Worm (Caenorhabditis elegans) whole organism, L2 larva: ENCODE measurements around the gene sra-31.
A peak's percentile ranks its signal among the peaks of the same experiment; 100 is the strongest.

Experiments
- C34F6.9 ChIP-seq: fragments of 150-350 bp; optimal IDR thresholded peaks from 2 replicates; lab custom pipeline; 2014; ENCODE audit warnings: missing biosample characterization, missing genetic modification characterization
- F13H6.1 ChIP-seq: sonication (generic microtip); optimal IDR thresholded peaks from 2 replicates; lab custom pipeline; 2016; ENCODE audit warnings: missing genetic modification characterization, missing compliant biosample characterization
- R02D3.7 ChIP-seq: fragments of 150-350 bp; optimal IDR thresholded peaks from 2 replicates; lab custom pipeline; 2014; ENCODE audit warnings: missing biosample characterization, missing genetic modification characterization
- ZK546.5 ChIP-seq: sonication (generic microtip); optimal IDR thresholded peaks from 2 replicates; lab custom pipeline; 2017; ENCODE audit warnings: missing biosample characterization, missing genetic modification characterization
- alr-1 ChIP-seq: fragments of 150-350 bp; optimal IDR thresholded peaks from 2 replicates; lab custom pipeline; 2014; ENCODE audit warnings: missing biosample characterization, missing genetic modification characterization
- aly-2 ChIP-seq: fragments of 150-350 bp; optimal IDR thresholded peaks from 2 replicates; lab custom pipeline; 2014; ENCODE audit warnings: missing biosample characterization, missing genetic modification characterization
- ama-1 ChIP-seq: fragments of 150-350 bp; optimal IDR thresholded peaks from 2 replicates; lab custom pipeline; 2018; ENCODE audit warnings: inconsistent platforms
- blmp-1 ChIP-seq: sonication (generic microtip); optimal IDR thresholded peaks from 2 replicates; lab custom pipeline; 2017; ENCODE audit warnings: missing genetic modification characterization, mild to moderate bottlenecking, missing compliant biosample characterization, antibody characterized with exemption, moderate library complexity; ENCODE audit not compliant: insufficient read depth
- ceh-16 ChIP-seq: fragments of 150-350 bp; optimal IDR thresholded peaks from 2 replicates; lab custom pipeline; 2014; ENCODE audit warnings: missing biosample characterization, missing genetic modification characterization
- ceh-82 ChIP-seq: fragments of 150-350 bp; optimal IDR thresholded peaks from 2 replicates; lab custom pipeline; 2014; ENCODE audit warnings: missing biosample characterization, missing genetic modification characterization
- crh-2 ChIP-seq: sonication (generic microtip); optimal IDR thresholded peaks from 2 replicates; lab custom pipeline; 2017; ENCODE audit warnings: missing biosample characterization, missing genetic modification characterization
- dmd-4 ChIP-seq: sonication (generic microtip); optimal IDR thresholded peaks from 2 replicates; lab custom pipeline; 2017; ENCODE audit warnings: missing biosample characterization, missing genetic modification characterization
- elt-1 ChIP-seq: fragments of 150-350 bp; optimal IDR thresholded peaks from 2 replicates; lab custom pipeline; 2014; ENCODE audit warnings: missing biosample characterization, missing genetic modification characterization
- elt-3 ChIP-seq: sonication (generic microtip); optimal IDR thresholded peaks from 2 replicates; lab custom pipeline; 2017; ENCODE audit warnings: missing biosample characterization, missing genetic modification characterization
- fos-1 ChIP-seq: fragments of 150-350 bp; optimal IDR thresholded peaks from 2 replicates; lab custom pipeline; 2014; ENCODE audit warnings: missing biosample characterization, missing genetic modification characterization
- gmeb-1 ChIP-seq: fragments of 150-350 bp; optimal IDR thresholded peaks from 2 replicates; lab custom pipeline; 2014; ENCODE audit warnings: missing biosample characterization, missing genetic modification characterization
- lin-11 ChIP-seq: fragments of 150-350 bp; sonication (generic microtip); optimal IDR thresholded peaks from 2 replicates; lab custom pipeline; 2014; ENCODE audit warnings: missing biosample characterization, missing genetic modification characterization, inconsistent platforms, mixed read lengths
- lin-13 ChIP-seq: fragments of 150-350 bp; optimal IDR thresholded peaks from 2 replicates; lab custom pipeline; 2014; ENCODE audit warnings: missing biosample characterization, missing genetic modification reagents, missing genetic modification characterization
- lin-39 ChIP-seq: fragments of 150-350 bp; optimal IDR thresholded peaks from 2 replicates; lab custom pipeline; 2014; ENCODE audit warnings: missing biosample characterization, missing genetic modification reagents, missing genetic modification characterization
- lsy-2 ChIP-seq, 2 experiments: fragments of 150-350 bp in 1 of 2; sonication (generic microtip) in 1 of 2; optimal IDR thresholded peaks; 2 replicates each; lab custom pipeline; 2014 to 2017; ENCODE audit warnings: missing biosample characterization in 2 of 2, missing genetic modification characterization in 2 of 2
- mab-5 ChIP-seq: fragments of 150-350 bp; optimal IDR thresholded peaks from 2 replicates; lab custom pipeline; 2014; ENCODE audit warnings: missing biosample characterization, missing genetic modification characterization
- mbf-1 ChIP-seq: sonication (generic microtip); optimal IDR thresholded peaks from 2 replicates; lab custom pipeline; 2017; ENCODE audit warnings: missing biosample characterization, missing genetic modification characterization
- mdl-1 ChIP-seq, 2 experiments: fragments of 150-350 bp in 1 of 2; sonication (generic microtip) in 1 of 2; optimal IDR thresholded peaks; 2 replicates each; lab custom pipeline; 2017; ENCODE audit warnings: missing biosample characterization in 2 of 2, missing genetic modification characterization in 2 of 2
- nhr-10 ChIP-seq: sonication (generic microtip); optimal IDR thresholded peaks from 2 replicates; lab custom pipeline; 2017; ENCODE audit warnings: missing biosample characterization, missing genetic modification characterization
- nhr-11 ChIP-seq: fragments of 150-350 bp; optimal IDR thresholded peaks from 2 replicates; lab custom pipeline; 2014; ENCODE audit warnings: missing biosample characterization, missing genetic modification characterization
- nhr-12 ChIP-seq: fragments of 150-350 bp; optimal IDR thresholded peaks from 2 replicates; lab custom pipeline; 2014; ENCODE audit warnings: missing biosample characterization, missing genetic modification characterization
- nhr-129 ChIP-seq: fragments of 150-350 bp; optimal IDR thresholded peaks from 2 replicates; lab custom pipeline; 2014; ENCODE audit warnings: missing biosample characterization, missing genetic modification characterization
- nhr-21 ChIP-seq: fragments of 150-350 bp; optimal IDR thresholded peaks from 2 replicates; lab custom pipeline; 2014; ENCODE audit warnings: missing biosample characterization, missing genetic modification characterization
- nhr-23 ChIP-seq: fragments of 150-350 bp; optimal IDR thresholded peaks from 2 replicates; lab custom pipeline; 2014; ENCODE audit warnings: missing biosample characterization, missing genetic modification reagents, missing genetic modification characterization
- nhr-237 ChIP-seq: fragments of 150-350 bp; optimal IDR thresholded peaks from 2 replicates; lab custom pipeline; 2014; ENCODE audit warnings: missing biosample characterization, missing genetic modification characterization
- nhr-6 ChIP-seq: fragments of 150-350 bp; optimal IDR thresholded peaks from 2 replicates; lab custom pipeline; 2014; ENCODE audit warnings: missing biosample characterization, missing genetic modification characterization
- nhr-77 ChIP-seq: fragments of 150-350 bp; optimal IDR thresholded peaks from 2 replicates; lab custom pipeline; 2014; ENCODE audit warnings: missing biosample characterization, missing genetic modification characterization
- peb-1 ChIP-seq: fragments of 150-350 bp; optimal IDR thresholded peaks from 2 replicates; lab custom pipeline; 2014; ENCODE audit warnings: missing biosample characterization, missing genetic modification characterization
- sem-4 ChIP-seq: fragments of 150-350 bp; optimal IDR thresholded peaks from 2 replicates; lab custom pipeline; 2014; ENCODE audit warnings: missing biosample characterization, missing genetic modification reagents, missing genetic modification characterization
- skn-1 ChIP-seq: sonication (generic microtip); optimal IDR thresholded peaks from 2 replicates; lab custom pipeline; 2017; ENCODE audit warnings: missing biosample characterization, missing genetic modification characterization
- sma-3 ChIP-seq: sonication (generic microtip); optimal IDR thresholded peaks from 2 replicates; lab custom pipeline; 2016; ENCODE audit warnings: missing genetic modification reagents, missing genetic modification characterization, missing compliant biosample characterization
- sma-9 ChIP-seq, 2 experiments: fragments of 150-350 bp in 1 of 2; sonication (generic microtip) in 1 of 2; optimal IDR thresholded peaks; 2 replicates each; lab custom pipeline; 2014 to 2016; ENCODE audit warnings: missing genetic modification characterization in 2 of 2, mild to moderate bottlenecking in 1 of 2, missing biosample characterization in 1 of 2, missing compliant biosample characterization in 1 of 2, missing genetic modification reagents in 1 of 2, moderate library complexity in 1 of 2
- unc-39 ChIP-seq: fragments of 150-350 bp; optimal IDR thresholded peaks from 2 replicates; lab custom pipeline; 2014; ENCODE audit warnings: missing biosample characterization, missing genetic modification characterization
- unc-55 ChIP-seq: fragments of 150-350 bp; sonication (generic microtip); optimal IDR thresholded peaks from 3 replicates; lab custom pipeline; 2014; ENCODE audit warnings: missing biosample characterization, missing genetic modification reagents, missing genetic modification characterization
- unc-62 ChIP-seq: fragments of 150-350 bp; optimal IDR thresholded peaks from 2 replicates; lab custom pipeline; 2014; ENCODE audit warnings: missing biosample characterization, missing genetic modification reagents, missing genetic modification characterization
- zag-1 ChIP-seq: fragments of 150-350 bp; optimal IDR thresholded peaks from 2 replicates; lab custom pipeline; 2014; ENCODE audit warnings: missing biosample characterization, missing genetic modification characterization
- ztf-11 ChIP-seq: sonication (generic microtip); optimal IDR thresholded peaks from 2 replicates; lab custom pipeline; 2017; ENCODE audit warnings: missing biosample characterization, missing genetic modification characterization
- ztf-4 ChIP-seq: fragments of 150-350 bp; optimal IDR thresholded peaks from 2 replicates; lab custom pipeline; 2014; ENCODE audit warnings: missing biosample characterization, missing genetic modification characterization

sra-31 gene

ce11 chrII:6587264-6587870, 9.1 kb upstream of the sra-31 start, which contains the start of gene C56C10.7:
TSS of gene C56C10.7 (minus strand) at chrII:6587575.
- TF ChIP-seq lin-11 (no peak), nhr-21 (tag; lab: Kevin White, UChicago) (no peak), zag-1 (tag; lab: Kevin White, UChicago) (no peak), F13H6.1 (tag; lab: Kevin White, UChicago) (no peak), peb-1 (tag; lab: Kevin White, UChicago) (no peak), unc-39 (tag; lab: Kevin White, UChicago) (no peak), nhr-237 (tag; lab: Kevin White, UChicago) (no peak), alr-1 (tag; lab: Kevin White, UChicago) (no peak), fos-1 (tag; lab: Kevin White, UChicago) (no peak), nhr-6 (tag; lab: Kevin White, UChicago) (no peak), gmeb-1 (no peak), nhr-11 (tag; lab: Kevin White, UChicago) (no peak), aly-2 (tag; lab: Kevin White, UChicago) (no peak), ceh-16 (tag; lab: Kevin White, UChicago) (no peak), dmd-4 (tag; lab: Kevin White, UChicago) (no peak), sem-4 (tag; lab: Kevin White, UChicago) (no peak), sma-9 (GFP tag; optimal IDR thresholded peaks at IDR 0.05; lab: Kevin White, UChicago) (peak; percentile 27), sma-9 (tag; optimal IDR thresholded peaks at IDR 0.05; lab: Kevin White, UChicago) (no peak), crh-2 (tag; lab: Kevin White, UChicago) (peak; percentile 51), mab-5 (no peak), lin-13 (GFP tag; lab: Kevin White, UChicago) (no peak), blmp-1 (tag; lab: Kevin White, UChicago) (no peak), ceh-82 (tag; lab: Kevin White, UChicago) (no peak), ama-1 (lab: Kevin White, UChicago) (peak; percentile 40), nhr-12 (tag; lab: Kevin White, UChicago) (no peak), unc-62 (no peak), ztf-4 (tag; lab: Kevin White, UChicago) (peak; percentile 69), C34F6.9 (tag; lab: Kevin White, UChicago) (no peak), nhr-129 (tag; lab: Kevin White, UChicago) (no peak), elt-3 (tag; lab: Kevin White, UChicago) (no peak), unc-55 (GFP tag; lab: Kevin White, UChicago) (no peak), elt-1 (tag; lab: Kevin White, UChicago) (no peak), nhr-10 (tag; lab: Kevin White, UChicago) (no peak), skn-1 (tag; lab: Kevin White, UChicago) (no peak), ZK546.5 (tag; lab: Kevin White, UChicago) (no peak), sma-3 (GFP tag; lab: Kevin White, UChicago) (peak; percentile 33), mbf-1 (tag; lab: Kevin White, UChicago) (no peak), ztf-11 (no peak), lsy-2 (tag; optimal IDR thresholded peaks at IDR 0.05; lab: Kevin White, UChicago) (peak; percentile 25 to 50)

ce11 chrII:6582758-6583157, 4.5 kb upstream of the sra-31 start, which contains the start of gene C56C10.4:
TSS of gene C56C10.4 (plus strand) at chrII:6583058.
- no peak for TF ChIP-seq nhr-77 (tag; lab: Kevin White, UChicago)
- TF ChIP-seq nhr-6 (tag; lab: Kevin White, UChicago) = no peak
- no peak for TF ChIP-seq nhr-23 (tag; lab: Kevin White, UChicago)
- no peak for TF ChIP-seq nhr-21 (tag; lab: Kevin White, UChicago)
- TF ChIP-seq ztf-4 (tag; lab: Kevin White, UChicago) = no peak
- no peak for TF ChIP-seq R02D3.7
- TF ChIP-seq gmeb-1 = no peak
- no peak for TF ChIP-seq ama-1 (lab: Kevin White, UChicago)
- no peak for TF ChIP-seq sma-9 (GFP tag; optimal IDR thresholded peaks at IDR 0.05; lab: Kevin White, UChicago)
- no peak for TF ChIP-seq sma-9 (tag; optimal IDR thresholded peaks at IDR 0.05; lab: Kevin White, UChicago)
- TF ChIP-seq skn-1 (tag; lab: Kevin White, UChicago) = no peak
- TF ChIP-seq lin-39 (tag; lab: Kevin White, UChicago) = no peak
- no peak for TF ChIP-seq mdl-1 (tag; optimal IDR thresholded peaks at IDR 0.05; lab: Kevin White, UChicago)
- no peak for TF ChIP-seq unc-62
